Fruit fly (Drosophila melanogaster): ENCODE data around the gene trem.
A peak's percentile ranks its signal among the peaks of the same experiment; 100 is the strongest.

- TF ChIP-seq CG8478 (optimal IDR thresholded peaks at IDR 0.05) (no peak), CTCF (optimal IDR thresholded peaks at IDR 0.05) (peak; percentile 76 to 88)
These were observed 27.9 kb upstream of the trem start for dm6 chr3R:20058960-20059359.
